Worm (Caenorhabditis elegans) whole organism, L1 larva: Measurements from ENCODE around the gene tsp-17.

Experiments used
- Y116A8C.19 ChIP-seq: sonication (generic microtip); optimal IDR thresholded peaks from 2 replicates; lab custom pipeline; 2016; ENCODE audit warnings: missing compliant biosample characterization, missing genetic modification characterization, borderline replicate concordance
- fkh-10 ChIP-seq: sonication (generic microtip); optimal IDR thresholded peaks from 2 replicates; lab custom pipeline; 2017; ENCODE audit warnings: missing biosample characterization, missing genetic modification reagents, missing genetic modification characterization
- lin-39 ChIP-seq: fragments of 150-350 bp; optimal IDR thresholded peaks from 2 replicates; lab custom pipeline; 2014; ENCODE audit warnings: missing biosample characterization, missing genetic modification reagents, missing genetic modification characterization
- mab-9 ChIP-seq: fragments of 200-800 bp; sonication (Bioruptor generic); IDR thresholded peaks from 2 replicates; pipeline ENCODE4 v1.3.6; 2022; ENCODE audit warnings: missing genetic modification reagents, missing genetic modification characterization, missing compliant biosample characterization
- mef-2 ChIP-seq: fragments of 150-350 bp; optimal IDR thresholded peaks from 2 replicates; lab custom pipeline; 2014; ENCODE audit warnings: missing biosample characterization, missing genetic modification characterization
- mep-1 ChIP-seq: fragments of 150-350 bp; optimal IDR thresholded peaks from 2 replicates; lab custom pipeline; 2014; ENCODE audit warnings: missing biosample characterization, missing genetic modification characterization
- nhr-237 ChIP-seq: fragments of 150-350 bp; optimal IDR thresholded peaks from 2 replicates; lab custom pipeline; 2014; ENCODE audit warnings: missing biosample characterization, missing genetic modification characterization
- tbx-2 ChIP-seq: sonication (generic microtip); optimal IDR thresholded peaks from 2 replicates; lab custom pipeline; 2016; ENCODE audit warnings: missing genetic modification characterization, missing compliant biosample characterization
- vab-15 ChIP-seq: sonication (generic microtip); optimal IDR thresholded peaks from 2 replicates; lab custom pipeline; 2017; ENCODE audit warnings: missing genotype, mild to moderate bottlenecking, missing genetic modification characterization, missing compliant biosample characterization
- zag-1 ChIP-seq: fragments of 150-350 bp; optimal IDR thresholded peaks from 2 replicates; lab custom pipeline; 2014; ENCODE audit warnings: missing biosample characterization, missing genetic modification characterization
- ztf-11 ChIP-seq, 2 experiments: sonication (generic microtip); optimal IDR thresholded peaks; 2 replicates each; lab custom pipeline; 2016 to 2017; ENCODE audit warnings: missing genetic modification characterization in 2 of 2, missing biosample characterization in 1 of 2, missing compliant biosample characterization in 1 of 2
- ztf-4 ChIP-seq: fragments of 150-350 bp; optimal IDR thresholded peaks from 2 replicates; lab custom pipeline; 2014; ENCODE audit warnings: missing biosample characterization, missing genetic modification characterization

- TF ChIP-seq ztf-4 (tag; lab: Kevin White, UChicago) (no peak), mep-1 (peak; percentile 80), nhr-237 (no peak), fkh-10 (no peak), mab-9 (GFP tag; lab: Robert Waterston, UW) (no peak), Y116A8C.19 (no peak), tbx-2 (tag; lab: Kevin White, UChicago) (peak; percentile 49), zag-1 (tag; lab: Kevin White, UChicago) (no peak), mef-2 (no peak), ztf-11 (tag; optimal IDR thresholded peaks at IDR 0.05; lab: Kevin White, UChicago) (peak in 1 of 2 experiments; percentile 40), vab-15 (tag; lab: Kevin White, UChicago) (no peak), lin-39 (peak; percentile 3)
Measured at ce11 chrX:3650100-3650809, 30.7 kb upstream of the tsp-17 start, which contains the start of the genes sax-1 and R11G1.2.
